Fruit fly (Drosophila melanogaster): ENCODE results near the gene CG11779.
A peak's percentile ranks its signal among the peaks of the same experiment; 100 is the strongest.

The CG11779 gene

DNA sequence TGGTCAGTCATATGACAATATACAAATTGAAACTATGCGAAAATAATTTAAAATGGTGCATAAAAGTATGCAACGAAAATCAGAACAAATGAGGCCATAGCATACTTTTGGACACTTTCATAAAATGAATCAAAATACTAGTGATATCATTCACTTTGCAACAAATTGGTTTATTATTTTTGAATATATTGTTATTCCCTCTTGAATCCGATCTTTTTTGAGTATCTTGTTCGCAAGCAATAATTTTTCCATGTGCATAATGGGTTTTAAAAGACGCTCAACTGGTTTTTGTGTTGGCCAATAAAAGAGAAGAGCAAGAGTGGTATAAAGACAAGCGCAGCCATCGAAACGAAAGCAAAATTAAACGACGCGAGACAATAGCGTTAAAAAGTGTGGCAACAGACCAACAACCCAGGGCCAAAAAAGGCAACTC, 28.1 kb upstream of the CG11779 start (continued):
- no peak for TF ChIP-seq shn (GFP tag; optimal IDR thresholded peaks at IDR 0.05)
- no peak for TF ChIP-seq Rx (GFP tag; IDR thresholded peaks at IDR 0.05)
- TF ChIP-seq pfk (GFP tag; optimal IDR thresholded peaks at IDR 0.05): no peak
- peak; percentile 3 for TF ChIP-seq CG7839 (tag; optimal IDR thresholded peaks at IDR 0.05)
- TF ChIP-seq CG7372 (GFP tag; IDR thresholded peaks at IDR 0.05): no peak
- TF ChIP-seq CG10321 (GFP tag; IDR thresholded peaks at IDR 0.05): no peak
- TF ChIP-seq CG7963 (GFP tag; IDR thresholded peaks at IDR 0.05; ENCODE audit: partially characterized antibody): no peak
- TF ChIP-seq chn (GFP tag; optimal IDR thresholded peaks at IDR 0.05): no peak
- no peak for TF ChIP-seq CG13775 (GFP tag; optimal IDR thresholded peaks at IDR 0.05)
- TF ChIP-seq ERR (GFP tag; optimal IDR thresholded peaks at IDR 0.05): no peak
- TF ChIP-seq lilli (GFP tag; optimal IDR thresholded peaks at IDR 0.05): peak; percentile 1
- no peak for TF ChIP-seq CG33557 (GFP tag; optimal IDR thresholded peaks at IDR 0.05)
- TF ChIP-seq unc-4 (GFP tag; IDR thresholded peaks at IDR 0.05; ENCODE audit: partially characterized antibody): no peak
- TF ChIP-seq CG1233 (GFP tag; optimal IDR thresholded peaks at IDR 0.05): no peak
- no peak for TF ChIP-seq p53 (GFP tag; optimal IDR thresholded peaks at IDR 0.05)
- no peak for TF ChIP-seq CG10274 (GFP tag; optimal IDR thresholded peaks at IDR 0.05)
- no peak for TF ChIP-seq CG43689 (GFP tag; IDR thresholded peaks at IDR 0.05)
- peak; percentile 12 for TF ChIP-seq pros (GFP tag; optimal IDR thresholded peaks at IDR 0.05)
- TF ChIP-seq salm (tag; optimal IDR thresholded peaks at IDR 0.05): no peak
- no peak for TF ChIP-seq CG11247 (GFP tag; IDR thresholded peaks at IDR 0.05)
- TF ChIP-seq CoRest (tag; optimal IDR thresholded peaks at IDR 0.05): peak; percentile 48
- peak; percentile 21 for TF ChIP-seq Meics (GFP tag; optimal IDR thresholded peaks at IDR 0.05)
- TF ChIP-seq CG15269 (tag; optimal IDR thresholded peaks at IDR 0.05): peak; percentile 60
- peak; percentile 18 for TF ChIP-seq Hsf (GFP tag; optimal IDR thresholded peaks at IDR 0.05)
- no peak for TF ChIP-seq CG8765 (GFP tag; IDR thresholded peaks at IDR 0.05)
- TF ChIP-seq cato (GFP tag; optimal IDR thresholded peaks at IDR 0.05; ENCODE audit: borderline replicate concordance): no peak
- TF ChIP-seq Trl (optimal IDR thresholded peaks at IDR 0.05): no peak
- no peak for TF ChIP-seq Trl (GFP tag; optimal IDR thresholded peaks at IDR 0.05)
- peak; percentile 27 for TF ChIP-seq unpg (GFP tag; optimal IDR thresholded peaks at IDR 0.05)
- TF ChIP-seq CG8924 (tag; optimal IDR thresholded peaks at IDR 0.05): peak; percentile 31
- TF ChIP-seq dysf (GFP tag; IDR thresholded peaks at IDR 0.05): no peak
- no peak for TF ChIP-seq CG6254 (GFP tag; optimal IDR thresholded peaks at IDR 0.05)
- TF ChIP-seq slbo (GFP tag; IDR thresholded peaks at IDR 0.05): no peak
- TF ChIP-seq CG15696 (tag; optimal IDR thresholded peaks at IDR 0.05): no peak
- TF ChIP-seq Dad (GFP tag; optimal IDR thresholded peaks at IDR 0.05): no peak
- no peak for TF ChIP-seq MESR4 (GFP tag; optimal IDR thresholded peaks at IDR 0.05)
- no peak for TF ChIP-seq croc (GFP tag; conservative IDR thresholded peaks at IDR 0.05)
- TF ChIP-seq ind (GFP tag; optimal IDR thresholded peaks at IDR 0.05): peak; percentile 42
- TF ChIP-seq btn (GFP tag; optimal IDR thresholded peaks at IDR 0.05): no peak
- TF ChIP-seq CTCF (GFP tag; optimal IDR thresholded peaks at IDR 0.05): no peak
- no peak for TF ChIP-seq CG17328 (GFP tag; IDR thresholded peaks at IDR 0.05)
- no peak for TF ChIP-seq CG8944 (GFP tag; optimal IDR thresholded peaks at IDR 0.05)
- no peak for TF ChIP-seq Scr (GFP tag; IDR thresholded peaks at IDR 0.05; ENCODE audit: partially characterized antibody)
- no peak for TF ChIP-seq CG17568 (GFP tag; optimal IDR thresholded peaks at IDR 0.05)
- no peak for TF ChIP-seq CG14860 (GFP tag; IDR thresholded peaks at IDR 0.05; ENCODE audit: partially characterized antibody)
- TF ChIP-seq CG12391 (tag; optimal IDR thresholded peaks at IDR 0.05): peak; percentile 19
- TF ChIP-seq CG5953 (GFP tag; IDR thresholded peaks at IDR 0.05): no peak
- 0 out of 2 replicates have a peak, but pooled peaks have one; percentile 15 for TF ChIP-seq CG31441 (GFP tag; IDR thresholded peaks at IDR 0.05)
- TF ChIP-seq Atf-2 (GFP tag; optimal IDR thresholded peaks at IDR 0.05): no peak
- 0 out of 3 replicates have a peak, but pooled peaks have one; percentile 23 for TF ChIP-seq CG11695 (GFP tag; IDR thresholded peaks at IDR 0.05)
- TF ChIP-seq CG18476 (GFP tag; optimal IDR thresholded peaks at IDR 0.05): no peak
- TF ChIP-seq zfh2 (GFP tag; optimal IDR thresholded peaks at IDR 0.05): no peak

All from whole organism, embryonic.